Fruit fly (Drosophila melanogaster) whole organism, embryonic: Measurements from ENCODE around the gene CG9928.
A peak's percentile ranks its signal among the peaks of the same experiment; 100 is the strongest.

Experiments used
- Atf6 ChIP-seq: fragments of 200-800 bp; sonication (Bioruptor generic); IDR thresholded peaks from 2 replicates; pipeline ENCODE4 v1.3.6; 2022; ENCODE audit warnings: missing biosample characterization, missing genetic modification characterization
- Blimp-1 ChIP-seq: fragments of 200-800 bp; sonication (Bioruptor generic); optimal IDR thresholded peaks from 3 replicates; lab custom pipeline; 2018; ENCODE audit warnings: missing biosample characterization, missing genetic modification characterization, mild to moderate bottlenecking, moderate library complexity, missing genetic modification reagents
- BtbVII ChIP-seq: fragments of 200-800 bp; sonication (Bioruptor generic); optimal IDR thresholded peaks from 3 replicates; lab custom pipeline; 2017; ENCODE audit warnings: missing biosample characterization, mild to moderate bottlenecking, missing genetic modification characterization
- CG11093 ChIP-seq: fragments of 200-800 bp; sonication (Bioruptor generic); IDR thresholded peaks from 3 replicates; pipeline ENCODE4 v1.3.6; 2022; ENCODE audit warnings: missing biosample characterization, missing genetic modification characterization
- CG11456 ChIP-seq: fragments of 200-800 bp; sonication (Bioruptor generic); IDR thresholded peaks from 3 replicates; pipeline ENCODE4 v1.3.6; 2022; ENCODE audit warnings: missing biosample characterization, missing genetic modification characterization
- CG12942 ChIP-seq: fragments of 200-800 bp; sonication (Bioruptor generic); optimal IDR thresholded peaks from 3 replicates; lab custom pipeline; 2016; ENCODE audit warnings: missing biosample characterization, missing genetic modification characterization
- CG13123 ChIP-seq: fragments of 200-800 bp; sonication (Bioruptor generic); optimal IDR thresholded peaks from 2 replicates; lab custom pipeline; 2016; ENCODE audit warnings: missing biosample characterization, missing genetic modification characterization
- CG1529 ChIP-seq: fragments of 200-800 bp; sonication (Bioruptor generic); optimal IDR thresholded peaks from 3 replicates; lab custom pipeline; 2018; ENCODE audit warnings: missing biosample characterization, missing genetic modification characterization
- CG17186 ChIP-seq: fragments of 200-800 bp; sonication (Bioruptor generic); optimal IDR thresholded peaks from 3 replicates; lab custom pipeline; 2017; ENCODE audit warnings: missing biosample characterization, missing genetic modification reagents, missing genetic modification characterization
- CG17568 ChIP-seq: fragments of 200-800 bp; sonication (Bioruptor generic); optimal IDR thresholded peaks from 2 replicates; lab custom pipeline; 2018; ENCODE audit warnings: missing biosample characterization, mild to moderate bottlenecking, missing genetic modification characterization, moderate library complexity
- CG30431 ChIP-seq: fragments of 200-800 bp; sonication (Bioruptor generic); optimal IDR thresholded peaks from 2 replicates; lab custom pipeline; 2017; ENCODE audit warnings: missing biosample characterization, missing genetic modification characterization
- CG32772 ChIP-seq: fragments of 200-800 bp; sonication (Bioruptor generic); IDR thresholded peaks from 2 replicates; pipeline ENCODE4 v1.3.6; 2022; ENCODE audit warnings: missing biosample characterization, missing genetic modification characterization
- CG4328 ChIP-seq: fragments of 200-800 bp; sonication (Bioruptor generic); optimal IDR thresholded peaks from 3 replicates; lab custom pipeline; 2017; ENCODE audit warnings: missing biosample characterization, missing genetic modification reagents, missing genetic modification characterization
- CG6175 ChIP-seq: fragments of 200-800 bp; sonication (Bioruptor generic); IDR thresholded peaks from 3 replicates; pipeline ENCODE4 v1.3.6; 2022; ENCODE audit warnings: missing biosample characterization, missing genetic modification characterization
- CG6254 ChIP-seq: fragments of 200-800 bp; sonication (Bioruptor generic); optimal IDR thresholded peaks from 3 replicates; lab custom pipeline; 2017; ENCODE audit warnings: mild to moderate bottlenecking, missing biosample characterization, missing genetic modification reagents, missing genetic modification characterization
- CG7271 ChIP-seq: fragments of 200-800 bp; sonication (Bioruptor generic); optimal IDR thresholded peaks from 2 replicates; lab custom pipeline; 2018; ENCODE audit warnings: missing biosample characterization, mild to moderate bottlenecking, missing genetic modification characterization, moderate library complexity
- CG7963 ChIP-seq: fragments of 200-800 bp; sonication (Bioruptor generic); IDR thresholded peaks from 3 replicates; pipeline ENCODE4 v1.3.6; 2022; ENCODE audit warnings: missing biosample characterization, missing genetic modification characterization; ENCODE audit not compliant: partially characterized antibody
- CG8281 ChIP-seq: fragments of 200-800 bp; sonication (Bioruptor generic); optimal IDR thresholded peaks from 2 replicates; lab custom pipeline; 2018; ENCODE audit warnings: missing biosample characterization, mild to moderate bottlenecking, missing genetic modification characterization, moderate library complexity
- CG8944 ChIP-seq: fragments of 200-800 bp; sonication (Bioruptor generic); optimal IDR thresholded peaks from 3 replicates; lab custom pipeline; 2016; ENCODE audit warnings: missing biosample characterization, missing genetic modification characterization
- CG9215 ChIP-seq: fragments of 200-800 bp; sonication (Bioruptor generic); IDR thresholded peaks from 2 replicates; pipeline ENCODE4 v1.3.6; 2022; ENCODE audit warnings: missing biosample characterization, missing genetic modification characterization
- Chrac-16 ChIP-seq: fragments of 200-800 bp; sonication (Bioruptor generic); optimal IDR thresholded peaks from 3 replicates; lab custom pipeline; 2016; ENCODE audit warnings: missing biosample characterization, missing genetic modification characterization
- GATAe ChIP-seq: fragments of 200-800 bp; sonication (Bioruptor generic); conservative IDR thresholded peaks from 2 replicates; pipeline ENCODE4 v1.3.6; 2022; ENCODE audit warnings: missing biosample characterization, missing genetic modification characterization
- Gug ChIP-seq: fragments of 200-800 bp; sonication (Bioruptor generic); IDR thresholded peaks from 4 replicates; pipeline ENCODE4 v1.3.6; 2022; ENCODE audit warnings: missing biosample characterization, missing genetic modification characterization
- Hr39 ChIP-seq: fragments of >200 bp; optimal IDR thresholded peaks from 2 replicates; lab custom pipeline; 2017
- Lhr ChIP-seq: fragments of 200-800 bp; sonication (Bioruptor generic); optimal IDR thresholded peaks from 3 replicates; lab custom pipeline; 2017; ENCODE audit warnings: mild to moderate bottlenecking, missing biosample characterization, missing genetic modification reagents, missing genetic modification characterization
- NK7.1 ChIP-seq: fragments of 200-800 bp; sonication (Bioruptor generic); optimal IDR thresholded peaks from 3 replicates; lab custom pipeline; 2016; ENCODE audit warnings: missing biosample characterization, missing genetic modification characterization
- Oaz ChIP-seq: fragments of 200-800 bp; sonication (Bioruptor generic); IDR thresholded peaks from 2 replicates; pipeline ENCODE4 v1.3.6; 2022; ENCODE audit warnings: missing biosample characterization, missing genetic modification characterization
- Sox102F ChIP-seq: fragments of 200-800 bp; sonication (Bioruptor generic); optimal IDR thresholded peaks from 2 replicates; lab custom pipeline; 2018; ENCODE audit warnings: missing biosample characterization, mild to moderate bottlenecking, missing genetic modification characterization, moderate library complexity
- bbx ChIP-seq: fragments of 200-800 bp; sonication (Bioruptor generic); IDR thresholded peaks from 2 replicates; pipeline ENCODE4 v1.3.6; 2022; ENCODE audit warnings: missing biosample characterization, missing genetic modification characterization; ENCODE audit not compliant: partially characterized antibody
- cg ChIP-seq: fragments of 200-800 bp; sonication (Bioruptor generic); optimal IDR thresholded peaks from 3 replicates; lab custom pipeline; 2019; ENCODE audit warnings: missing biosample characterization, mild to moderate bottlenecking, missing genetic modification characterization, moderate library complexity
- chinmo ChIP-seq: fragments of 200-800 bp; sonication (Bioruptor generic); IDR thresholded peaks from 4 replicates; pipeline ENCODE4 v1.3.6; 2022; ENCODE audit warnings: missing biosample characterization, missing genetic modification characterization; ENCODE audit not compliant: partially characterized antibody
- crc ChIP-seq: fragments of 200-800 bp; sonication (Bioruptor generic); optimal IDR thresholded peaks from 2 replicates; lab custom pipeline; 2016; ENCODE audit warnings: missing biosample characterization, missing genetic modification characterization
- danr ChIP-seq: fragments of 200-800 bp; sonication (Bioruptor generic); IDR thresholded peaks from 2 replicates; pipeline ENCODE4 v1.3.6; 2022; ENCODE audit warnings: missing biosample characterization, missing genetic modification characterization
- dimm ChIP-seq: fragments of 200-800 bp; sonication (Bioruptor generic); IDR thresholded peaks from 2 replicates; pipeline ENCODE4 v1.3.6; 2022; ENCODE audit warnings: missing biosample characterization, missing genetic modification characterization
- eve ChIP-seq, 2 experiments: fragments of >200 bp; optimal IDR thresholded peaks; 2 replicates each; lab custom pipeline; 2017; ENCODE audit warnings: missing biosample characterization in 2 of 2, missing genetic modification characterization in 2 of 2
- gce ChIP-seq: fragments of 200-800 bp; sonication (Bioruptor generic); IDR thresholded peaks from 3 replicates; pipeline ENCODE4 v1.3.6; 2022; ENCODE audit warnings: missing biosample characterization, missing genetic modification characterization
- gro ChIP-seq: fragments of 200-800 bp; sonication (Bioruptor generic); optimal IDR thresholded peaks from 2 replicates; lab custom pipeline; 2016; ENCODE audit warnings: missing biosample characterization, missing genetic modification characterization
- h ChIP-seq: fragments of >200 bp; optimal IDR thresholded peaks from 2 replicates; lab custom pipeline; 2017
- insv ChIP-seq, 2 experiments: fragments of 200-800 bp; sonication (Bioruptor generic); optimal IDR thresholded peaks; 3 replicates each; lab custom pipeline; 2016 to 2018; ENCODE audit warnings: missing biosample characterization in 2 of 2, missing genetic modification characterization in 2 of 2
- kni ChIP-seq: fragments of 200-800 bp; sonication (Bioruptor generic); optimal IDR thresholded peaks from 3 replicates; lab custom pipeline; 2017; ENCODE audit warnings: mild to moderate bottlenecking, missing biosample characterization, missing genetic modification reagents, missing genetic modification characterization
- lov ChIP-seq, 2 experiments: fragments of 200-800 bp in 1 of 2; fragments of >200 bp in 1 of 2; sonication (Bioruptor generic) in 1 of 2; IDR thresholded peaks in 1 of 2; optimal IDR thresholded peaks in 1 of 2; 2 replicates in 1 of 2; 3 replicates in 1 of 2; pipeline versions ENCODE4 v1.3.6 to Lab custom; 2017 to 2022; ENCODE audit warnings: missing biosample characterization in 1 of 2, missing genetic modification characterization in 1 of 2
- pnt ChIP-seq: fragments of 200-800 bp; sonication (Bioruptor generic); optimal IDR thresholded peaks from 3 replicates; lab custom pipeline; 2016; ENCODE audit warnings: missing biosample characterization, missing genetic modification characterization
- pros ChIP-seq: fragments of 200-800 bp; sonication (Bioruptor generic); optimal IDR thresholded peaks from 3 replicates; lab custom pipeline; 2019; ENCODE audit warnings: missing biosample characterization, mild to moderate bottlenecking, missing genetic modification characterization, moderate library complexity
- salm ChIP-seq: fragments of 200-800 bp; sonication (Bioruptor generic); optimal IDR thresholded peaks from 2 replicates; lab custom pipeline; 2018; ENCODE audit warnings: missing biosample characterization, mild to moderate bottlenecking, missing genetic modification characterization
- schlank ChIP-seq: fragments of 200-800 bp; sonication (Bioruptor generic); optimal IDR thresholded peaks from 2 replicates; lab custom pipeline; 2018; ENCODE audit warnings: missing biosample characterization, mild to moderate bottlenecking, missing genetic modification characterization
- sima ChIP-seq: fragments of 200-800 bp; sonication (Bioruptor generic); optimal IDR thresholded peaks from 2 replicates; lab custom pipeline; 2016; ENCODE audit warnings: missing biosample characterization, missing genetic modification characterization
- slp2 ChIP-seq: fragments of 200-800 bp; sonication (Bioruptor generic); optimal IDR thresholded peaks from 2 replicates; lab custom pipeline; 2016; ENCODE audit warnings: missing biosample characterization, missing genetic modification characterization
- sug ChIP-seq: fragments of 200-800 bp; optimal IDR thresholded peaks from 2 replicates; lab custom pipeline; 2019; ENCODE audit warnings: missing biosample characterization, mild to moderate bottlenecking, missing genetic modification characterization, moderate library complexity
- trh ChIP-seq: fragments of 200-800 bp; sonication (Bioruptor generic); optimal IDR thresholded peaks from 2 replicates; lab custom pipeline; 2016; ENCODE audit warnings: missing biosample characterization, missing genetic modification characterization
- tup ChIP-seq: fragments of 200-800 bp; sonication (Bioruptor generic); optimal IDR thresholded peaks from 2 replicates; lab custom pipeline; 2016; ENCODE audit warnings: missing biosample characterization, mild to moderate bottlenecking, missing genetic modification characterization, moderate library complexity
- vfl ChIP-seq: fragments of 200-800 bp; sonication (Bioruptor generic); optimal IDR thresholded peaks from 2 replicates; lab custom pipeline; 2016; ENCODE audit warnings: missing biosample characterization, missing genetic modification characterization

CG9928 gene

dm6 chr2L:13191894-13192293, 49.2 kb upstream of the CG9928 start, which contains the start of the genes CG16974 and Edem2 (continued):
- TF ChIP-seq crc (GFP tag; lab: Kevin White, UChicago) (no peak), sima (GFP tag; lab: Kevin White, UChicago) (no peak), tup (peak; percentile 66), sug (tag; lab: Kevin White, UChicago) (no peak), CG11093 (peak; percentile 65; the same call in 2 of the 3 replicates), kni (GFP tag; lab: Kevin White, UChicago) (no peak), Oaz (GFP tag; lab: Robert Waterston, UW) (0 out of 2 replicates have a peak, but pooled peaks have one; percentile 11), NK7.1 (GFP tag; lab: Kevin White, UChicago) (no peak), CG17568 (GFP tag; lab: Kevin White, UChicago) (no peak), Hr39 (lab: Kevin White, UChicago) (no peak), CG1529 (GFP tag; lab: Kevin White, UChicago) (no peak), lov (optimal IDR thresholded peaks at IDR 0.05; lab: Kevin White, UChicago) (no peak), lov (GFP tag; IDR thresholded peaks at IDR 0.05; lab: Robert Waterston, UW) (no peak), Lhr (GFP tag; lab: Kevin White, UChicago) (peak; percentile 89), cg (GFP tag; lab: Kevin White, UChicago) (no peak), gce (GFP tag; lab: Robert Waterston, UW) (no peak), chinmo (GFP tag; lab: Robert Waterston, UW) (no peak), Sox102F (GFP tag; lab: Kevin White, UChicago) (no peak), eve (GFP tag; optimal IDR thresholded peaks at IDR 0.05; lab: Kevin White, UChicago) (no peak), CG8281 (tag; lab: Kevin White, UChicago) (no peak), CG11456 (GFP tag; lab: Robert Waterston, UW) (peak; percentile 84), BtbVII (GFP tag; lab: Kevin White, UChicago) (no peak), CG4328 (GFP tag; lab: Kevin White, UChicago) (no peak), Atf6 (GFP tag; lab: Robert Waterston, UW) (peak; percentile 70; the same call in 1 of the 2 replicates), GATAe (GFP tag; lab: Robert Waterston, UW) (peak; percentile 87), dimm (GFP tag; lab: Robert Waterston, UW) (no peak), h (no peak), Chrac-16 (peak; percentile 82), CG12942 (GFP tag; lab: Kevin White, UChicago) (peak; percentile 74), insv (GFP tag; optimal IDR thresholded peaks at IDR 0.05; lab: Kevin White, UChicago) (peak in 1 of 2 experiments; percentile 55), vfl (GFP tag; lab: Kevin White, UChicago) (peak; percentile 70), gro (GFP tag; lab: Kevin White, UChicago) (no peak), Blimp-1 (GFP tag; lab: Kevin White, UChicago) (no peak), pros (GFP tag; lab: Kevin White, UChicago) (no peak), CG32772 (peak; percentile 85), CG13123 (GFP tag; lab: Kevin White, UChicago) (peak; percentile 64), CG6254 (no peak), CG6175 (GFP tag; lab: Robert Waterston, UW) (0 out of 3 replicates have a peak, but pooled peaks have one; percentile 31), CG9215 (GFP tag; lab: Robert Waterston, UW) (peak; percentile 70), pnt (peak; percentile 27), schlank (tag; lab: Kevin White, UChicago) (no peak), CG17186 (GFP tag; lab: Kevin White, UChicago) (peak; percentile 28), CG7963 (no peak), CG8944 (GFP tag; lab: Kevin White, UChicago) (no peak), salm (peak; percentile 46), Gug (GFP tag; lab: Robert Waterston, UW) (peak; percentile 84), danr (GFP tag; lab: Robert Waterston, UW) (peak; percentile 21; the same call in 1 of the 2 replicates), bbx (GFP tag; lab: Robert Waterston, UW) (no peak), CG7271 (peak; percentile 87), trh (peak; percentile 4), slp2 (no peak), CG30431 (GFP tag; lab: Kevin White, UChicago) (peak; percentile 4)
